Fruit fly (Drosophila melanogaster) whole organism, adult: ENCODE data around the gene gw.
A peak's percentile ranks its signal among the peaks of the same experiment; 100 is the strongest.

Experiments
- CG11617 ChIP-seq: fragments of 200-800 bp; sonication (Bioruptor generic); optimal IDR thresholded peaks from 2 replicates; lab custom pipeline; 2017; ENCODE audit warnings: mild to moderate bottlenecking, missing biosample characterization, missing genetic modification reagents, missing genetic modification characterization
- CG14711 ChIP-seq: fragments of 200-800 bp; sonication (Bioruptor generic); optimal IDR thresholded peaks from 2 replicates; lab custom pipeline; 2018; ENCODE audit warnings: missing biosample characterization, mild to moderate bottlenecking, missing genetic modification characterization, moderate library complexity
- CG1620 ChIP-seq: fragments of 200-800 bp; sonication (Bioruptor generic); optimal IDR thresholded peaks from 2 replicates; lab custom pipeline; 2016; ENCODE audit warnings: missing biosample characterization, missing genetic modification characterization
- CG33017 ChIP-seq: fragments of 200-800 bp; sonication (Bioruptor generic); optimal IDR thresholded peaks from 2 replicates; lab custom pipeline; 2018; ENCODE audit warnings: missing biosample characterization, mild to moderate bottlenecking, missing genetic modification characterization, moderate library complexity
- Clk ChIP-seq: fragments of 200-800 bp; sonication (Bioruptor generic); optimal IDR thresholded peaks from 2 replicates; lab custom pipeline; 2017; ENCODE audit warnings: missing biosample characterization, missing genetic modification characterization
- Mnt ChIP-seq: fragments of 200-800 bp; sonication (Bioruptor generic); optimal IDR thresholded peaks from 2 replicates; lab custom pipeline; 2016; ENCODE audit warnings: missing biosample characterization, mild to moderate bottlenecking, missing genetic modification characterization
- bab1 ChIP-seq: fragments of 200-800 bp; sonication (Bioruptor generic); optimal IDR thresholded peaks from 3 replicates; lab custom pipeline; 2019; ENCODE audit warnings: missing biosample characterization, mild to moderate bottlenecking, missing genetic modification characterization, moderate library complexity
- cic ChIP-seq: fragments of 200-800 bp; sonication (Bioruptor generic); optimal IDR thresholded peaks from 2 replicates; lab custom pipeline; 2017; ENCODE audit warnings: missing biosample characterization, mild to moderate bottlenecking, missing genetic modification characterization, moderate library complexity
- kay ChIP-seq: fragments of 200-800 bp; sonication (Bioruptor generic); peaks from one replicate; lab custom pipeline; 2016; ENCODE audit warnings: missing biosample characterization, missing genetic modification characterization, borderline replicate concordance
- pad ChIP-seq: fragments of 200-800 bp; sonication (Bioruptor generic); optimal IDR thresholded peaks from 3 replicates; lab custom pipeline; 2017; ENCODE audit warnings: missing biosample characterization, missing genetic modification characterization, mild to moderate bottlenecking, moderate library complexity, missing genetic modification reagents
- tj ChIP-seq: fragments of 200-800 bp; sonication (Bioruptor generic); optimal IDR thresholded peaks from 3 replicates; lab custom pipeline; 2017; ENCODE audit warnings: missing biosample characterization, mild to moderate bottlenecking, missing genetic modification characterization, moderate library complexity
- toe ChIP-seq: fragments of 200-800 bp; sonication (Bioruptor generic); optimal IDR thresholded peaks from 2 replicates; lab custom pipeline; 2016; ENCODE audit warnings: missing biosample characterization, missing genetic modification characterization

- TF ChIP-seq CG14711 (no peak), Clk (no peak), Mnt (GFP tag; lab: Kevin White, UChicago) (no peak), toe (GFP tag; lab: Kevin White, UChicago) (no peak), kay (GFP tag; lab: Kevin White, UChicago) (peak; percentile 72), tj (GFP tag; lab: Kevin White, UChicago) (no peak), bab1 (no peak), pad (GFP tag; lab: Kevin White, UChicago) (no peak), CG1620 (GFP tag; lab: Kevin White, UChicago) (no peak), cic (GFP tag; lab: Kevin White, UChicago) (no peak), CG11617 (no peak), CG33017 (tag; lab: Kevin White, UChicago) (no peak)
Measured at dm6 chr4:646414-647016, 13.9 kb downstream of the gw start, which contains the start of gene Ekar.
